Worm (Caenorhabditis elegans) whole organism, L2 larva: ENCODE measurements around the gene ZK1320.7.

Experiments
- R02D3.7 ChIP-seq: fragments of 150-350 bp; optimal IDR thresholded peaks from 2 replicates; lab custom pipeline; 2014; ENCODE audit warnings: missing biosample characterization, missing genetic modification characterization
- Y55F3AM.14 ChIP-seq: fragments of 200-800 bp; sonication (Bioruptor generic); optimal IDR thresholded peaks from 2 replicates; lab custom pipeline; 2018; ENCODE audit warnings: mild to moderate bottlenecking, missing genetic modification characterization, missing compliant biosample characterization
- ZK546.5 ChIP-seq: sonication (generic microtip); optimal IDR thresholded peaks from 2 replicates; lab custom pipeline; 2017; ENCODE audit warnings: missing biosample characterization, missing genetic modification characterization
- ceh-82 ChIP-seq: fragments of 150-350 bp; optimal IDR thresholded peaks from 2 replicates; lab custom pipeline; 2014; ENCODE audit warnings: missing biosample characterization, missing genetic modification characterization
- crh-2 ChIP-seq: sonication (generic microtip); optimal IDR thresholded peaks from 2 replicates; lab custom pipeline; 2017; ENCODE audit warnings: missing biosample characterization, missing genetic modification characterization
- dmd-4 ChIP-seq: sonication (generic microtip); optimal IDR thresholded peaks from 2 replicates; lab custom pipeline; 2017; ENCODE audit warnings: missing biosample characterization, missing genetic modification characterization
- egl-27 ChIP-seq: sonication (generic microtip); optimal IDR thresholded peaks from 3 replicates; lab custom pipeline; 2017; ENCODE audit warnings: missing biosample characterization, missing genetic modification reagents, missing genetic modification characterization
- elt-1 ChIP-seq: fragments of 150-350 bp; optimal IDR thresholded peaks from 2 replicates; lab custom pipeline; 2014; ENCODE audit warnings: missing biosample characterization, missing genetic modification characterization
- elt-3 ChIP-seq: sonication (generic microtip); optimal IDR thresholded peaks from 2 replicates; lab custom pipeline; 2017; ENCODE audit warnings: missing biosample characterization, missing genetic modification characterization
- fos-1 ChIP-seq: fragments of 150-350 bp; optimal IDR thresholded peaks from 2 replicates; lab custom pipeline; 2014; ENCODE audit warnings: missing biosample characterization, missing genetic modification characterization
- lin-11 ChIP-seq: fragments of 150-350 bp; sonication (generic microtip); optimal IDR thresholded peaks from 2 replicates; lab custom pipeline; 2014; ENCODE audit warnings: missing biosample characterization, missing genetic modification characterization, inconsistent platforms, mixed read lengths
- lsy-2 ChIP-seq, 2 experiments: fragments of 150-350 bp in 1 of 2; sonication (generic microtip) in 1 of 2; optimal IDR thresholded peaks; 2 replicates each; lab custom pipeline; 2014 to 2017; ENCODE audit warnings: missing biosample characterization in 2 of 2, missing genetic modification characterization in 2 of 2
- mbf-1 ChIP-seq: sonication (generic microtip); optimal IDR thresholded peaks from 2 replicates; lab custom pipeline; 2017; ENCODE audit warnings: missing biosample characterization, missing genetic modification characterization
- nhr-11 ChIP-seq: fragments of 150-350 bp; optimal IDR thresholded peaks from 2 replicates; lab custom pipeline; 2014; ENCODE audit warnings: missing biosample characterization, missing genetic modification characterization
- nhr-12 ChIP-seq: fragments of 150-350 bp; optimal IDR thresholded peaks from 2 replicates; lab custom pipeline; 2014; ENCODE audit warnings: missing biosample characterization, missing genetic modification characterization
- nhr-21 ChIP-seq: fragments of 150-350 bp; optimal IDR thresholded peaks from 2 replicates; lab custom pipeline; 2014; ENCODE audit warnings: missing biosample characterization, missing genetic modification characterization
- nhr-23 ChIP-seq: fragments of 150-350 bp; optimal IDR thresholded peaks from 2 replicates; lab custom pipeline; 2014; ENCODE audit warnings: missing biosample characterization, missing genetic modification reagents, missing genetic modification characterization
- nhr-6 ChIP-seq: fragments of 150-350 bp; optimal IDR thresholded peaks from 2 replicates; lab custom pipeline; 2014; ENCODE audit warnings: missing biosample characterization, missing genetic modification characterization
- skn-1 ChIP-seq: sonication (generic microtip); optimal IDR thresholded peaks from 2 replicates; lab custom pipeline; 2017; ENCODE audit warnings: missing biosample characterization, missing genetic modification characterization
- sma-3 ChIP-seq: sonication (generic microtip); optimal IDR thresholded peaks from 2 replicates; lab custom pipeline; 2016; ENCODE audit warnings: missing genetic modification reagents, missing genetic modification characterization, missing compliant biosample characterization
- sma-9 ChIP-seq, 2 experiments: fragments of 150-350 bp in 1 of 2; sonication (generic microtip) in 1 of 2; optimal IDR thresholded peaks; 2 replicates each; lab custom pipeline; 2014 to 2016; ENCODE audit warnings: missing genetic modification characterization in 2 of 2, mild to moderate bottlenecking in 1 of 2, missing biosample characterization in 1 of 2, missing compliant biosample characterization in 1 of 2, missing genetic modification reagents in 1 of 2, moderate library complexity in 1 of 2
- unc-55 ChIP-seq: fragments of 150-350 bp; sonication (generic microtip); optimal IDR thresholded peaks from 3 replicates; lab custom pipeline; 2014; ENCODE audit warnings: missing biosample characterization, missing genetic modification reagents, missing genetic modification characterization
- unc-62 ChIP-seq: fragments of 150-350 bp; optimal IDR thresholded peaks from 2 replicates; lab custom pipeline; 2014; ENCODE audit warnings: missing biosample characterization, missing genetic modification reagents, missing genetic modification characterization
- ztf-1 ChIP-seq: fragments of 200-800 bp; sonication (Bioruptor generic); conservative IDR thresholded peaks from 2 replicates; pipeline ENCODE4 v1.3.6; 2022; ENCODE audit warnings: missing genetic modification characterization, missing compliant biosample characterization
- ztf-11 ChIP-seq: sonication (generic microtip); optimal IDR thresholded peaks from 2 replicates; lab custom pipeline; 2017; ENCODE audit warnings: missing biosample characterization, missing genetic modification characterization

ZK1320.7 gene

ce11 chrII:9716417-9717039 lies 45.1 kb downstream of the ZK1320.7 start, which contains the start of gene wee-1.3 (continued):
- TF ChIP-seq ZK546.5 (tag; lab: Kevin White, UChicago) (no peak), nhr-21 (tag; lab: Kevin White, UChicago) (peak; percentile 63), ceh-82 (no peak), mbf-1 (tag; lab: Kevin White, UChicago) (no peak), elt-1 (tag; lab: Kevin White, UChicago) (no peak), nhr-23 (tag; lab: Kevin White, UChicago) (no peak), lin-11 (tag; lab: Kevin White, UChicago) (peak; percentile 65), ztf-11 (tag; lab: Kevin White, UChicago) (no peak)

- TF ChIP-seq unc-62 (GFP tag; lab: Kevin White, UChicago) (no peak), crh-2 (no peak), sma-3 (no peak), nhr-6 (no peak), lsy-2 (tag; optimal IDR thresholded peaks at IDR 0.05; lab: Kevin White, UChicago) (no peak), R02D3.7 (tag; lab: Kevin White, UChicago) (no peak), nhr-11 (no peak), ztf-1 (GFP tag; lab: Robert Waterston, UW) (no peak), fos-1 (no peak), sma-9 (GFP tag; optimal IDR thresholded peaks at IDR 0.05; lab: Kevin White, UChicago) (no peak), sma-9 (tag; optimal IDR thresholded peaks at IDR 0.05; lab: Kevin White, UChicago) (no peak), nhr-12 (no peak), skn-1 (tag; lab: Kevin White, UChicago) (no peak), egl-27 (tag; lab: Kevin White, UChicago) (no peak), dmd-4 (tag; lab: Kevin White, UChicago) (no peak), Y55F3AM.14 (GFP tag; lab: Kevin White, UChicago) (no peak), elt-3 (no peak), unc-55 (GFP tag; lab: Kevin White, UChicago) (no peak)
These were observed 46.5 kb downstream of the ZK1320.7 start, which contains the start of gene Y53C12A.6 for ce11 chrII:9717904-9718303. TSS of gene Y53C12A.6 (minus strand) at chrII:9718004.

ce11 chrII:9718631-9719252 lies 47.3 kb downstream of the ZK1320.7 start, which contains the start of gene Y53C12A.11:
TSS of gene Y53C12A.11 (minus strand) at chrII:9718698.
- TF ChIP-seq lsy-2 (tag; optimal IDR thresholded peaks at IDR 0.05; lab: Kevin White, UChicago), result peak in 1 of 2 experiments; percentile 65
